Worm (Caenorhabditis elegans): Measurements from ENCODE around the gene R52.4.

ce11 chrII:2114488-2114887, 6.3 kb upstream of the R52.4 start:
- TF ChIP-seq ztf-26 (tag; optimal IDR thresholded peaks at IDR 0.05) (no peak), dpl-1 (GFP tag; optimal IDR thresholded peaks at IDR 0.05) (no peak), pha-4 (tag; optimal IDR thresholded peaks at IDR 0.05) (no peak), lin-26 (GFP tag; IDR thresholded peaks at IDR 0.05) (no peak), unc-62 (GFP tag; optimal IDR thresholded peaks at IDR 0.05) (no peak), tbx-9 (tag; optimal IDR thresholded peaks at IDR 0.05; ENCODE audit: borderline replicate concordance) (no peak), B0019.2 (GFP tag; conservative IDR thresholded peaks at IDR 0.05) (no peak), ccch-3 (GFP tag; optimal IDR thresholded peaks at IDR 0.05) (no peak), hmg-1.2 (GFP tag; IDR thresholded peaks at IDR 0.05) (no peak), lag-1 (GFP tag; IDR thresholded peaks at IDR 0.05) (no peak), egl-18 (GFP tag; IDR thresholded peaks at IDR 0.05) (no peak)

All from whole organism, young adult.